Worm (Caenorhabditis elegans) whole organism, L1 larva: Measurements from ENCODE around the gene C18D11.7.

Experiments used
- ama-1 ChIP-seq: fragments of 150-350 bp; optimal IDR thresholded peaks from 2 replicates; lab custom pipeline; 2014
- mdl-1 ChIP-seq, 2 experiments: fragments of 150-350 bp; optimal IDR thresholded peaks; 2 replicates each; lab custom pipeline; 2014 to 2017; ENCODE audit warnings: missing biosample characterization in 2 of 2, missing genetic modification characterization in 2 of 2, inconsistent platforms in 1 of 2

DNA sequence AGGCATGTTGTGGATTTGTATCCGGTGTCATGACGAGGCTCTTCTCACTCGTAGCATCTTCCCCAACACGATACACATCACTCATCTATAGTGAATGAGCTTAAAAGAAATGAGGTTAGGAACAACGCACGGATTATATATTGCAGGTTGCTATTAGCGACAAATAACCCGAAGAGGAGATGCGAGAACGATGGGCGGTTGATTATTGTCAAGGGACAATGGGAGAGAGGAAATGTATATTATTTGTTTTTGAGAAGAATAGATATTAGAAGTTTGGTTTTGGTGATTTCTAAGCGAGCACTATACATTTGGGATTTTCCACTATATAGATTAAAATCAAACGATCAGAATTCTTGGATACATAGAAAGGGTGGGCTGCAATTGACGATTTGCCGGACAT lies at the start of gene C18D11.7:
- TF ChIP-seq ama-1 (lab: Kevin White, UChicago) (no peak), mdl-1 (tag; optimal IDR thresholded peaks at IDR 0.05; lab: Kevin White, UChicago) (no peak)
